Worm (Caenorhabditis elegans) whole organism, midembryonic: Measurements from ENCODE around the gene C09G5.13.

Experiments used
- T22C8.4 ChIP-seq: fragments of 200-800 bp; sonication (Bioruptor generic); IDR thresholded peaks from 2 replicates; pipeline ENCODE4 v1.3.6; 2022; ENCODE audit warnings: missing genetic modification characterization, missing compliant biosample characterization
- cog-1 ChIP-seq: sonication (generic microtip); optimal IDR thresholded peaks from 2 replicates; lab custom pipeline; 2016; ENCODE audit warnings: missing genetic modification characterization, missing compliant biosample characterization
- flt-1 ChIP-seq: fragments of 200-800 bp; sonication (Bioruptor generic); IDR thresholded peaks from 2 replicates; pipeline ENCODE4 v1.3.6; 2022; ENCODE audit warnings: missing genetic modification characterization, missing compliant biosample characterization
- klf-2 ChIP-seq: fragments of 200-800 bp; sonication (Bioruptor generic); conservative IDR thresholded peaks from 2 replicates; pipeline ENCODE4 v1.3.6; 2022; ENCODE audit warnings: missing genetic modification reagents, missing genetic modification characterization, missing compliant biosample characterization
- med-1 ChIP-seq: sonication (generic microtip); optimal IDR thresholded peaks from 2 replicates; lab custom pipeline; 2017; ENCODE audit warnings: missing genetic modification characterization, mild to moderate bottlenecking, missing compliant biosample characterization, antibody characterized with exemption, missing genetic modification reagents; ENCODE audit not compliant: insufficient read depth
- ref-1 ChIP-seq: fragments of 200-800 bp; sonication (Bioruptor generic); conservative IDR thresholded peaks from 2 replicates; pipeline ENCODE4 v1.3.6; 2022; ENCODE audit warnings: missing genetic modification reagents, missing genetic modification characterization, missing compliant biosample characterization
- tab-1 ChIP-seq: fragments of 200-800 bp; sonication (Bioruptor generic); IDR thresholded peaks from 2 replicates; pipeline ENCODE4 v1.3.6; 2022; ENCODE audit warnings: missing genetic modification characterization, missing compliant biosample characterization
- ztf-23 ChIP-seq: fragments of 200-800 bp; sonication (Bioruptor generic); IDR thresholded peaks from 2 replicates; pipeline ENCODE4 v1.3.6; 2022; ENCODE audit warnings: missing genetic modification reagents, missing genetic modification characterization, missing compliant biosample characterization
- ztf-29 ChIP-seq: fragments of 200-800 bp; sonication (Bioruptor generic); IDR thresholded peaks from 2 replicates; pipeline ENCODE4 v1.3.6; 2022; ENCODE audit warnings: missing genetic modification reagents, missing genetic modification characterization, missing compliant biosample characterization

Gene C09G5.13

ce11 chrII:10730702-10731101 lies 13.5 kb downstream of the C09G5.13 start:
- TF ChIP-seq med-1: no peak
- no peak for TF ChIP-seq ztf-29 (GFP tag; lab: Robert Waterston, UW)
- no peak for TF ChIP-seq klf-2 (GFP tag; lab: Robert Waterston, UW)
- no peak for TF ChIP-seq cog-1 (tag; lab: Kevin White, UChicago)
- TF ChIP-seq tab-1 (GFP tag; lab: Robert Waterston, UW): no peak
- no peak for TF ChIP-seq ref-1 (GFP tag; lab: Robert Waterston, UW)
- no peak for TF ChIP-seq ztf-23 (GFP tag; lab: Robert Waterston, UW)
- no peak for TF ChIP-seq flt-1 (GFP tag; lab: Robert Waterston, UW)
- TF ChIP-seq T22C8.4 (GFP tag; lab: Robert Waterston, UW): no peak

- TF ChIP-seq med-1: no peak
- no peak for TF ChIP-seq tab-1 (GFP tag; lab: Robert Waterston, UW)
- no peak for TF ChIP-seq flt-1 (GFP tag; lab: Robert Waterston, UW)
- no peak for TF ChIP-seq ztf-29 (GFP tag; lab: Robert Waterston, UW)
Observed at ce11 chrII:10731552-10731951, 14.3 kb downstream of the C09G5.13 start, which contains the start of gene glb-12. glb-12 (minus strand) TSS chrII:10731652.

ce11 chrII:10737059-10737458 lies 19.8 kb downstream of the C09G5.13 start, which contains the start of gene C52A11.3:
C52A11.3 (plus strand) TSS chrII:10737359.
- TF ChIP-seq tab-1 (GFP tag; lab: Robert Waterston, UW): no peak
- no peak for TF ChIP-seq ztf-23 (GFP tag; lab: Robert Waterston, UW)
- TF ChIP-seq med-1: no peak
- no peak for TF ChIP-seq klf-2 (GFP tag; lab: Robert Waterston, UW)
- TF ChIP-seq cog-1 (tag; lab: Kevin White, UChicago): no peak
- TF ChIP-seq ref-1 (GFP tag; lab: Robert Waterston, UW): no peak
- TF ChIP-seq ztf-29 (GFP tag; lab: Robert Waterston, UW): no peak
- TF ChIP-seq T22C8.4 (GFP tag; lab: Robert Waterston, UW): no peak
- TF ChIP-seq flt-1 (GFP tag; lab: Robert Waterston, UW): no peak

ce11 chrII:10744801-10745200 lies 27.6 kb downstream of the C09G5.13 start:
- no peak for TF ChIP-seq flt-1 (GFP tag; lab: Robert Waterston, UW)
- no peak for TF ChIP-seq ztf-23 (GFP tag; lab: Robert Waterston, UW)
- TF ChIP-seq T22C8.4 (GFP tag; lab: Robert Waterston, UW): no peak
- no peak for TF ChIP-seq tab-1 (GFP tag; lab: Robert Waterston, UW)
- TF ChIP-seq ref-1 (GFP tag; lab: Robert Waterston, UW): no peak
- no peak for TF ChIP-seq cog-1 (tag; lab: Kevin White, UChicago)
- no peak for TF ChIP-seq med-1
- TF ChIP-seq ztf-29 (GFP tag; lab: Robert Waterston, UW): no peak
- TF ChIP-seq klf-2 (GFP tag; lab: Robert Waterston, UW): no peak

- TF ChIP-seq T22C8.4 (GFP tag; lab: Robert Waterston, UW) (no peak), med-1 (no peak)
Observed at ce11 chrII:10753694-10754093, 36.5 kb downstream of the C09G5.13 start.

- no peak for TF ChIP-seq tab-1 (GFP tag; lab: Robert Waterston, UW)
- TF ChIP-seq ztf-23 (GFP tag; lab: Robert Waterston, UW): no peak
- no peak for TF ChIP-seq T22C8.4 (GFP tag; lab: Robert Waterston, UW)
- no peak for TF ChIP-seq med-1
- TF ChIP-seq klf-2 (GFP tag; lab: Robert Waterston, UW): no peak
- TF ChIP-seq ztf-29 (GFP tag; lab: Robert Waterston, UW): no peak
- no peak for TF ChIP-seq cog-1 (tag; lab: Kevin White, UChicago)
- TF ChIP-seq flt-1 (GFP tag; lab: Robert Waterston, UW): no peak
- TF ChIP-seq ref-1 (GFP tag; lab: Robert Waterston, UW): no peak
Observed at ce11 chrII:10755455-10755854, 38.2 kb downstream of the C09G5.13 start.

ce11 chrII:10758951-10759350 lies 41.7 kb downstream of the C09G5.13 start:
- no peak for TF ChIP-seq med-1

- no peak for TF ChIP-seq flt-1 (GFP tag; lab: Robert Waterston, UW)
- no peak for TF ChIP-seq ref-1 (GFP tag; lab: Robert Waterston, UW)
- TF ChIP-seq ztf-29 (GFP tag; lab: Robert Waterston, UW): no peak
- no peak for TF ChIP-seq tab-1 (GFP tag; lab: Robert Waterston, UW)
- TF ChIP-seq ztf-23 (GFP tag; lab: Robert Waterston, UW): no peak
- no peak for TF ChIP-seq T22C8.4 (GFP tag; lab: Robert Waterston, UW)
- TF ChIP-seq cog-1 (tag; lab: Kevin White, UChicago): no peak
- TF ChIP-seq klf-2 (GFP tag; lab: Robert Waterston, UW): no peak
- no peak for TF ChIP-seq med-1
Observed at ce11 chrII:10759425-10759824, 42.2 kb downstream of the C09G5.13 start.

- no peak for TF ChIP-seq tab-1 (GFP tag; lab: Robert Waterston, UW)
- no peak for TF ChIP-seq cog-1 (tag; lab: Kevin White, UChicago)
- no peak for TF ChIP-seq ref-1 (GFP tag; lab: Robert Waterston, UW)
- TF ChIP-seq ztf-29 (GFP tag; lab: Robert Waterston, UW): no peak
- TF ChIP-seq klf-2 (GFP tag; lab: Robert Waterston, UW): no peak
- no peak for TF ChIP-seq flt-1 (GFP tag; lab: Robert Waterston, UW)
- TF ChIP-seq med-1: no peak
- TF ChIP-seq ztf-23 (GFP tag; lab: Robert Waterston, UW): no peak
- no peak for TF ChIP-seq T22C8.4 (GFP tag; lab: Robert Waterston, UW)
Observed at ce11 chrII:10760801-10761200, 43.6 kb downstream of the C09G5.13 start.

- TF ChIP-seq flt-1 (GFP tag; lab: Robert Waterston, UW) (no peak), cog-1 (tag; lab: Kevin White, UChicago) (no peak), T22C8.4 (GFP tag; lab: Robert Waterston, UW) (no peak), ref-1 (GFP tag; lab: Robert Waterston, UW) (no peak), tab-1 (GFP tag; lab: Robert Waterston, UW) (no peak)
Observed at ce11 chrII:10761653-10762052, 44.4 kb downstream of the C09G5.13 start.
